Fruit fly (Drosophila melanogaster): ENCODE results near the gene CG10874.

CG10874 gene

dm6 chr2L:2175930-2176643 lies 16.1 kb downstream of the CG10874 start:
- TF ChIP-seq Sin3A (optimal IDR thresholded peaks at IDR 0.05): no peak
- no peak for TF ChIP-seq insv (optimal IDR thresholded peaks at IDR 0.05)
- TF ChIP-seq ttk (optimal IDR thresholded peaks at IDR 0.05): no peak
- no peak for TF ChIP-seq h (optimal IDR thresholded peaks at IDR 0.05)
- TF ChIP-seq psq (optimal IDR thresholded peaks at IDR 0.05): no peak
- no peak for TF ChIP-seq Myc (optimal IDR thresholded peaks at IDR 0.05)

- TF ChIP-seq ttk (optimal IDR thresholded peaks at IDR 0.05): no peak
- TF ChIP-seq Myc (optimal IDR thresholded peaks at IDR 0.05): no peak
- no peak for TF ChIP-seq psq (optimal IDR thresholded peaks at IDR 0.05)
- TF ChIP-seq h (optimal IDR thresholded peaks at IDR 0.05): no peak
- no peak for TF ChIP-seq Sin3A (optimal IDR thresholded peaks at IDR 0.05)
- TF ChIP-seq insv (optimal IDR thresholded peaks at IDR 0.05): no peak
Observed at dm6 chr2L:2175090-2175830, 16.9 kb downstream of the CG10874 start.

dm6 chr2L:2173604-2174003 lies 18.6 kb downstream of the CG10874 start:
- TF ChIP-seq psq (optimal IDR thresholded peaks at IDR 0.05) (no peak), Myc (optimal IDR thresholded peaks at IDR 0.05) (no peak), h (optimal IDR thresholded peaks at IDR 0.05) (no peak), Sin3A (optimal IDR thresholded peaks at IDR 0.05) (no peak), insv (optimal IDR thresholded peaks at IDR 0.05) (no peak), ttk (optimal IDR thresholded peaks at IDR 0.05) (no peak)

DNA sequence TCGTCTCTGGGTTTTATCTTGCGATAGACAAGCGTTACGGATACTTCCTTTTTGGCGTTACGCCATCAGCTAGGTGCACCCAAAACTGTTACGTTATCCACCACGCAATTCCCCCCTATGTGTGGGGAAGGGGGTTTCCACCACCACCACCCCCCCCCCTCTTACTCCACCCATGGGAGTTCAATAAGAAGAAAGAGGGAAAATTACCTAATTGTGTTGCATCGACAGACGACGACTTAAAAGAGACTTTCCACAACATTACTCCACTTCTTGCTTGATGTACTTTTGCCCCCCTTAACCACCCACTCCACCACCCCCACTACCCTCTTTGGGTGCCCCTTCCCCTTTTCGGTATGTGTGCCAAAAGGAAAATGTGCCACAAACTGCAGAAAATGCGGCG lies 19.0 kb downstream of the CG10874 start:
- TF ChIP-seq psq (optimal IDR thresholded peaks at IDR 0.05): no peak
- TF ChIP-seq ttk (optimal IDR thresholded peaks at IDR 0.05): no peak
- TF ChIP-seq Myc (optimal IDR thresholded peaks at IDR 0.05): no peak
- TF ChIP-seq Sin3A (optimal IDR thresholded peaks at IDR 0.05): no peak
- TF ChIP-seq h (optimal IDR thresholded peaks at IDR 0.05): no peak
- no peak for TF ChIP-seq insv (optimal IDR thresholded peaks at IDR 0.05)

DNA sequence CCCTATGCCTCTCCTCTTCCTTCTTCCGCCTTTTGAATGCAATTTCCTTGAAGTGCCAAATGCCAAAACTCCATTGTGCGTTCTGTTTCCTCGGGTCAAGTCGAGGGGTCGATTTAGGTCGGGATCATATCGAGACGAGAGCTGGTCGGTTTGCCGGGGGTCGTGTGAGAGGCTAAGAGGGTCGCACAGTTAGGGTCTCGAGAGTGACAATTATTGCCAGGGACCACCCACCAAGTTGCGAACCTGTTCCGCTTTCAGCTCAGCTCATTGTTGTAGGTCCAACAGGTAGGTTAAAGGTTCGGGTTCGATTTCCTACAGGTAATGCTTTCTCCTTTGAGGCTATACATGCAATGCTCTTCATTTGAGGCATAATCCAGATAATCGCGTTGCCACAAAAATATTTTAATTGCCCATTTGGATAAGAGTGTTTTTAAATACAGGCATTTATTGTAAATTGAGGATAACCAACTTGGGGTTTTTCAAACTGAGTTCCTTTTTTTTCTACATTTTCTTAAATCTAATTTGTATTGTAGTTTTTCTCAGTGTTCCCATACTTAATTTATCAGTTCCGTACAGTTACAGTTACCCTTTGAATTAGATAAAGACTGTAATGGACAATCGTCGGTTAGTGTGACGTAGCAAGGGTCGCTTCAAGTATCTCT lies 19.6 kb downstream of the CG10874 start:
- TF ChIP-seq Sin3A (optimal IDR thresholded peaks at IDR 0.05): no peak
- no peak for TF ChIP-seq psq (optimal IDR thresholded peaks at IDR 0.05)

dm6 chr2L:2171366-2172078 lies 20.7 kb downstream of the CG10874 start:
- no peak for TF ChIP-seq h (optimal IDR thresholded peaks at IDR 0.05)
- no peak for TF ChIP-seq insv (optimal IDR thresholded peaks at IDR 0.05)
- no peak for TF ChIP-seq Sin3A (optimal IDR thresholded peaks at IDR 0.05)
- TF ChIP-seq psq (optimal IDR thresholded peaks at IDR 0.05): no peak
- TF ChIP-seq Myc (optimal IDR thresholded peaks at IDR 0.05): no peak
- no peak for TF ChIP-seq ttk (optimal IDR thresholded peaks at IDR 0.05)

dm6 chr2L:2168894-2169456 lies 23.2 kb downstream of the CG10874 start:
- TF ChIP-seq ttk (optimal IDR thresholded peaks at IDR 0.05): no peak
- no peak for TF ChIP-seq h (optimal IDR thresholded peaks at IDR 0.05)
- no peak for TF ChIP-seq Myc (optimal IDR thresholded peaks at IDR 0.05)
- TF ChIP-seq psq (optimal IDR thresholded peaks at IDR 0.05): no peak
- no peak for TF ChIP-seq Sin3A (optimal IDR thresholded peaks at IDR 0.05)
- no peak for TF ChIP-seq insv (optimal IDR thresholded peaks at IDR 0.05)

- TF ChIP-seq insv (optimal IDR thresholded peaks at IDR 0.05): no peak
- TF ChIP-seq ttk (optimal IDR thresholded peaks at IDR 0.05): no peak
- no peak for TF ChIP-seq h (optimal IDR thresholded peaks at IDR 0.05)
- TF ChIP-seq psq (optimal IDR thresholded peaks at IDR 0.05): no peak
- TF ChIP-seq Myc (optimal IDR thresholded peaks at IDR 0.05): no peak
- TF ChIP-seq Sin3A (optimal IDR thresholded peaks at IDR 0.05): no peak
Observed at dm6 chr2L:2168184-2168893, 23.8 kb downstream of the CG10874 start.

DNA sequence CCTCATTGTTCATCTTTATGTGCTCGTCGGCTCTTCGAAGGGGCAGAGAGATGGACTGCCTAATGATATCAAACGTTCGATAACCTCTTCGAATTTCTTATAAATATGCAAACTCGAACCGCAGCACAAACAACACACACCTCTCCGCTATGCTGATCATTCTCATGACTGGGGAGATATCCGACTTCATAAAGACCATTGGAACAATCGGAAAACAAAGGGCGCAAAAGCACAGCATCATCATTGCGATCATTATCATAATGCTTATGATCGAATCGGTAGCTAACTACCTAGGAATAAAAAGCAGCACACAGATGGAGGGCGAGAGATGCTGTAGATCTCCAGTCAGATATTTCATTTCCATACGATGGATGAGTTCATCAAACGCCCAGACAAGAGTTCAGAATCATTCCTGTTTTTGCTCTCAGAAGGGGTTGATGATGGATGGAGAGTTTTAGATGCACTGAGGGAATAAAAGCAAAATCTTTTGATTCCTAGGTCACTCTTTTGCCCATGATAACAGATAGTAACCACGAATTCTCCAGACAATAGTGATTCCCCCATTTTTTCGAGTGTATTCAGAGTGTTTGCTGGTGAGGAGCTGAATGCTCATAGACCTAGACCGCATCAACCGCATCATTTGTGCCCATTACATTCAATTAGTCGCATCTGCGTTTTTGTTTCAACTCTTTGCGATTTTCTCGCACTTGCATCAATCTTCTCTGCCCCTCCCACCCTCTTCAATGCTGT lies 25.1 kb downstream of the CG10874 start:
- TF ChIP-seq ttk (optimal IDR thresholded peaks at IDR 0.05) (no peak), Sin3A (optimal IDR thresholded peaks at IDR 0.05) (no peak), insv (optimal IDR thresholded peaks at IDR 0.05) (no peak), psq (optimal IDR thresholded peaks at IDR 0.05) (no peak), Myc (optimal IDR thresholded peaks at IDR 0.05) (no peak), h (optimal IDR thresholded peaks at IDR 0.05) (no peak)

DNA sequence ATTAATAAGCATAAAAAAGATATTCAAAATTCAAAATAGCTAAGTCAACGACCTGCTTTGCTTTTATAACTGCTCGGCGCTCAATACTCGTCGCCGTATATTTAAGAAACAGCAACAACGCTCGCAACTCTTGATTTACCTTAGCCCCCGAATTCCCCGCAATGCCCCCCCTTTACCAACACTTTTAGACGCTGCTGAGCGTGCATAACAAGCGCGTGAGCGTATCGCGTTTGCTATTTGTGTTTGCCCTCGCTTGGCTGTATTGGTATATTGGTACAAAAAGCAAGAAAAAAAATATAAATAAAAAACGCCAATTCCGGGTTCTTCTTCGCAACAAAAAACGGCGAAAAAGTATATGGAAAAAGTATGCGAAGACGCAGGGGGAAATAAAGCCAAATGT lies 26.3 kb downstream of the CG10874 start:
- TF ChIP-seq ttk (optimal IDR thresholded peaks at IDR 0.05) (no peak), Myc (optimal IDR thresholded peaks at IDR 0.05) (no peak), h (optimal IDR thresholded peaks at IDR 0.05) (no peak), Sin3A (optimal IDR thresholded peaks at IDR 0.05) (no peak), insv (optimal IDR thresholded peaks at IDR 0.05) (no peak), psq (optimal IDR thresholded peaks at IDR 0.05) (no peak)
